Fruit fly (Drosophila melanogaster) whole organism, embryonic: ENCODE measurements around the gene EMC5.

ENCODE experiments used
- Atf-2 ChIP-seq: fragments of 200-800 bp; sonication (Bioruptor generic); optimal IDR thresholded peaks from 2 replicates; lab custom pipeline; 2016; ENCODE audit warnings: missing biosample characterization, missing genetic modification characterization
- B-H1 ChIP-seq: fragments of 200-800 bp; sonication (Bioruptor generic); IDR thresholded peaks from 3 replicates; pipeline ENCODE4 v1.3.6; 2022; ENCODE audit warnings: missing biosample characterization, missing genetic modification characterization
- CG10209 ChIP-seq: fragments of 200-800 bp; sonication (Bioruptor generic); optimal IDR thresholded peaks from 3 replicates; lab custom pipeline; 2017; ENCODE audit warnings: missing biosample characterization, mild to moderate bottlenecking, missing genetic modification characterization, missing genetic modification reagents
- CG11398 ChIP-seq: fragments of 200-800 bp; sonication (Bioruptor generic); optimal IDR thresholded peaks from 2 replicates; lab custom pipeline; 2016; ENCODE audit warnings: missing biosample characterization, missing genetic modification characterization
- CG12219 ChIP-seq: fragments of 200-800 bp; sonication (Bioruptor generic); optimal IDR thresholded peaks from 3 replicates; lab custom pipeline; 2018; ENCODE audit warnings: missing biosample characterization, mild to moderate bottlenecking, missing genetic modification characterization
- CG12659 ChIP-seq: fragments of 200-800 bp; sonication (Bioruptor generic); optimal IDR thresholded peaks from 3 replicates; lab custom pipeline; 2017; ENCODE audit warnings: mild to moderate bottlenecking, missing biosample characterization, missing genetic modification reagents, missing genetic modification characterization
- CG13424 ChIP-seq: fragments of 200-800 bp; sonication (Bioruptor generic); optimal IDR thresholded peaks from 2 replicates; lab custom pipeline; 2019; ENCODE audit warnings: missing biosample characterization, mild to moderate bottlenecking, missing genetic modification characterization, moderate library complexity
- CG14710 ChIP-seq: fragments of 200-800 bp; sonication (Bioruptor generic); optimal IDR thresholded peaks from 3 replicates; lab custom pipeline; 2019; ENCODE audit warnings: missing biosample characterization, mild to moderate bottlenecking, missing genetic modification characterization, moderate library complexity
- CG1603 ChIP-seq: fragments of 200-800 bp; sonication (Bioruptor generic); optimal IDR thresholded peaks from 2 replicates; lab custom pipeline; 2019; ENCODE audit warnings: missing biosample characterization, mild to moderate bottlenecking, missing genetic modification characterization, moderate library complexity
- CG17186 ChIP-seq: fragments of 200-800 bp; sonication (Bioruptor generic); optimal IDR thresholded peaks from 3 replicates; lab custom pipeline; 2017; ENCODE audit warnings: missing biosample characterization, missing genetic modification reagents, missing genetic modification characterization
- CG2202 ChIP-seq: fragments of 200-800 bp; sonication (Bioruptor generic); optimal IDR thresholded peaks from 2 replicates; lab custom pipeline; 2018; ENCODE audit warnings: missing biosample characterization, mild to moderate bottlenecking, missing genetic modification characterization
- CG5953 ChIP-seq: fragments of 200-800 bp; sonication (Bioruptor generic); IDR thresholded peaks from 2 replicates; pipeline ENCODE4 v1.3.6; 2022; ENCODE audit warnings: missing biosample characterization, missing genetic modification characterization
- CG6654 ChIP-seq: fragments of 200-800 bp; sonication (Bioruptor generic); optimal IDR thresholded peaks from 2 replicates; lab custom pipeline; 2017; ENCODE audit warnings: missing biosample characterization, mild to moderate bottlenecking, missing genetic modification characterization
- CG6813 ChIP-seq: fragments of 200-800 bp; sonication (Bioruptor generic); optimal IDR thresholded peaks from 2 replicates; lab custom pipeline; 2017; ENCODE audit warnings: missing biosample characterization, missing genetic modification characterization, mild to moderate bottlenecking, moderate library complexity, missing genetic modification reagents
- CG7987 ChIP-seq: fragments of 200-800 bp; sonication (Bioruptor generic); optimal IDR thresholded peaks from 2 replicates; lab custom pipeline; 2018; ENCODE audit warnings: missing biosample characterization, mild to moderate bottlenecking, missing genetic modification characterization, moderate library complexity
- CG9817 ChIP-seq: fragments of 200-800 bp; sonication (Bioruptor generic); optimal IDR thresholded peaks from 2 replicates; lab custom pipeline; 2018; ENCODE audit warnings: missing biosample characterization, mild to moderate bottlenecking, missing genetic modification characterization, moderate library complexity
- CG9932 ChIP-seq: fragments of 200-800 bp; sonication (Bioruptor generic); IDR thresholded peaks from 2 replicates; pipeline ENCODE4 v1.3.6; 2022; ENCODE audit warnings: missing biosample characterization, missing genetic modification characterization
- Deaf1 ChIP-seq: fragments of 200-800 bp; optimal IDR thresholded peaks from 3 replicates; lab custom pipeline; 2019; ENCODE audit warnings: missing biosample characterization, mild to moderate bottlenecking, missing genetic modification characterization, moderate library complexity
- Fer2 ChIP-seq: fragments of 200-800 bp; sonication (Bioruptor generic); optimal IDR thresholded peaks from 2 replicates; lab custom pipeline; 2018; ENCODE audit warnings: missing biosample characterization, mild to moderate bottlenecking, missing genetic modification characterization, moderate library complexity
- Hr78 ChIP-seq, 2 experiments: fragments of 200-800 bp in 1 of 2; fragments of >200 bp in 1 of 2; sonication (Bioruptor generic) in 1 of 2; optimal IDR thresholded peaks; 2 replicates each; lab custom pipeline; 2017 to 2019; ENCODE audit warnings: missing biosample characterization in 2 of 2, missing genetic modification characterization in 2 of 2, mild to moderate bottlenecking in 1 of 2, moderate library complexity in 1 of 2
- Kr ChIP-seq: fragments of 200-800 bp; sonication (Bioruptor generic); optimal IDR thresholded peaks from 2 replicates; lab custom pipeline; 2017; ENCODE audit warnings: missing biosample characterization, mild to moderate bottlenecking, missing genetic modification characterization
- MESR4 ChIP-seq: fragments of 200-800 bp; sonication (Bioruptor generic); optimal IDR thresholded peaks from 2 replicates; lab custom pipeline; 2018; ENCODE audit warnings: missing biosample characterization, mild to moderate bottlenecking, missing genetic modification characterization, moderate library complexity
- Scr ChIP-seq: fragments of 200-800 bp; sonication (Bioruptor generic); IDR thresholded peaks from 2 replicates; pipeline ENCODE4 v1.3.6; 2022; ENCODE audit warnings: missing biosample characterization, missing genetic modification characterization; ENCODE audit not compliant: partially characterized antibody
- Stat92E ChIP-seq, 3 experiments: fragments of >200 bp in 2 of 3; fragments of 200-800 bp in 1 of 3; sonication (Bioruptor generic) in 1 of 3; optimal IDR thresholded peaks; 2 replicates each; lab custom pipeline; 2017 to 2019; ENCODE audit warnings: missing biosample characterization in 3 of 3, missing genetic modification characterization in 3 of 3, mild to moderate bottlenecking in 1 of 3, moderate library complexity in 1 of 3
- cg ChIP-seq: fragments of 200-800 bp; sonication (Bioruptor generic); optimal IDR thresholded peaks from 3 replicates; lab custom pipeline; 2019; ENCODE audit warnings: missing biosample characterization, mild to moderate bottlenecking, missing genetic modification characterization, moderate library complexity
- chn ChIP-seq: fragments of 200-800 bp; sonication (Bioruptor generic); optimal IDR thresholded peaks from 2 replicates; lab custom pipeline; 2016; ENCODE audit warnings: missing biosample characterization, missing genetic modification characterization
- dati ChIP-seq: fragments of 200-800 bp; sonication (Bioruptor generic); IDR thresholded peaks from 2 replicates; pipeline ENCODE4 v1.3.6; 2022; ENCODE audit warnings: missing biosample characterization, missing genetic modification characterization
- fd102C ChIP-seq: fragments of 200-800 bp; sonication (Bioruptor generic); optimal IDR thresholded peaks from 2 replicates; lab custom pipeline; 2018; ENCODE audit warnings: missing biosample characterization, mild to moderate bottlenecking, missing genetic modification characterization, moderate library complexity
- gcm ChIP-seq: fragments of 200-800 bp; sonication (Bioruptor generic); optimal IDR thresholded peaks from 2 replicates; lab custom pipeline; 2019; ENCODE audit warnings: missing biosample characterization, mild to moderate bottlenecking, missing genetic modification characterization, moderate library complexity
- jumu ChIP-seq: fragments of 200-800 bp; sonication (Bioruptor generic); optimal IDR thresholded peaks from 3 replicates; lab custom pipeline; 2016; ENCODE audit warnings: missing biosample characterization, missing genetic modification characterization
- pita ChIP-seq: fragments of 200-800 bp; sonication (Bioruptor generic); optimal IDR thresholded peaks from 2 replicates; lab custom pipeline; 2017; ENCODE audit warnings: missing biosample characterization, mild to moderate bottlenecking, missing genetic modification characterization
- psq ChIP-seq: fragments of 200-800 bp; sonication (Bioruptor generic); optimal IDR thresholded peaks from 2 replicates; lab custom pipeline; 2017; ENCODE audit warnings: missing biosample characterization, missing genetic modification characterization
- tio ChIP-seq: fragments of 200-800 bp; sonication (Bioruptor generic); optimal IDR thresholded peaks from 2 replicates; lab custom pipeline; 2017; ENCODE audit warnings: missing biosample characterization, missing genetic modification characterization, inconsistent platforms
- ttk ChIP-seq: fragments of 200-800 bp; sonication (Bioruptor generic); IDR thresholded peaks from 2 replicates; pipeline ENCODE4 v2.1.2; 2022; ENCODE audit warnings: missing biosample characterization, missing genetic modification characterization
- wek ChIP-seq: fragments of 200-800 bp; sonication (Bioruptor generic); optimal IDR thresholded peaks from 3 replicates; lab custom pipeline; 2018; ENCODE audit warnings: missing biosample characterization, mild to moderate bottlenecking, missing genetic modification characterization, moderate library complexity

Gene EMC5

DNA sequence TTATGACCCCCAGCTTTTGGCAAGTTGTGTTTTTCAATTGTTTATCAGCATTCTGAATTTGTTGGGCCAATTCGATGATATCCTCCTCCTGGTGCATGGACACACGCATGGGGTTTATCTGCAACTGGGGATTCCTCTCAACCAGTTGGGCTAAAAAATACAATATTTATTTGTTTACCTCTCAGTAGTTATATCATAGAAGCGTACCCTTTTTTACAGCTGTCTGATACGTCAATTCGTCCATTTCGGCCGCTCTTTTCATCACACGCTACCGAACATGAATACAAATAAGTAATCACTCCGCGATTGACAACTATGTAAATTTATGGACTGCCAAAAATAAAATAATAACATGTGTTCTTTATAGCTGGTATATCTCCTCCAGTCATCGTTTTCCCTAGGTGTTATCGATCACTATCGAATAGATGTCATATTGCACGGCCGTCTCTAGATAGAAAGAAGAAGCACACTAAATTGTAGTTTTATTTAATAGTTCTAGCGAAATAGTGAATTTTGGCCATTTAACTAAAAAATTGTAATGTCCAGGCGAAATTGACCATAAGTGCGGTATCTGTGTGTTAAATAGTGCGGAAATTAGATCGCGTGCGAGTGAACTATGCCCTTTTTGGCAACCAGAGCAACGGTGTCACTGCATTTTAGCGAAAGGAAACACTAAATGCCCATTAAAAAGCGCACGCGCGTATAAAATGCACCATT is 46.9 kb downstream of the EMC5 start, which contains the start of the genes mib2 and CG31800 (continued):
- TF ChIP-seq Atf-2 (GFP tag; lab: Kevin White, UChicago) (no peak), CG10209 (no peak), CG7987 (GFP tag; lab: Kevin White, UChicago) (peak; percentile 15), CG6813 (GFP tag; lab: Kevin White, UChicago) (no peak), CG12659 (GFP tag; lab: Kevin White, UChicago) (peak; percentile 40), dati (GFP tag; lab: Robert Waterston, UW) (no peak), CG9932 (GFP tag; lab: Robert Waterston, UW) (peak; percentile 47; the same call in 1 of the 2 replicates), fd102C (GFP tag; lab: Kevin White, UChicago) (no peak), MESR4 (peak; percentile 79), cg (no peak), tio (GFP tag; lab: Kevin White, UChicago) (no peak), CG11398 (GFP tag; lab: Kevin White, UChicago) (no peak), Fer2 (tag; lab: Kevin White, UChicago) (no peak), wek (GFP tag; lab: Kevin White, UChicago) (no peak), CG2202 (tag; lab: Kevin White, UChicago) (no peak), jumu (GFP tag; lab: Kevin White, UChicago) (no peak), pita (GFP tag; lab: Kevin White, UChicago) (no peak), CG13424 (peak; percentile 2), Scr (GFP tag; lab: Robert Waterston, UW) (peak; percentile 85), CG1603 (tag; lab: Kevin White, UChicago) (peak; percentile 50), psq (GFP tag; lab: Kevin White, UChicago) (no peak), CG14710 (peak; percentile 27), Kr (GFP tag; lab: Kevin White, UChicago) (no peak), CG6654 (GFP tag; lab: Kevin White, UChicago) (no peak)

DNA sequence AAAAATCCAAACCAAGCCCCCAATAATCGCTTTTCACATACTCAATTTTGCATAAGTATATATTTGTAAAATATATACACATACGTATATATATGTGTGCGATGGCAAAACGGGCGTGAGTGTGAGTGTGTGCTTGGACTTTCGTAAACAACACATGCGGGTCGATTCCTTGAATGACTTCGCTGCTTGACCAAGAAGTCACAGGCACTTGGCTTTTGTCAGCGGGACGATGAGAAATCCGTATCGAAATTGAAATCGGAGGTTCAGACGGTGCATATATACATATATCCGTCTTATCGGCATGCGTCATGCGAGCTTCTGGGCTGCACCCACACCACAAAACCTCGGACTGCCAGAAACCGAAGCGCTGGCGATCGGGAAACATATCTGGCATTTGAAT is 47.5 kb downstream of the EMC5 start:
- TF ChIP-seq CG9817 (tag; lab: Kevin White, UChicago) (no peak), gcm (GFP tag; lab: Kevin White, UChicago) (peak; percentile 66), ttk (GFP tag; lab: Robert Waterston, UW) (no peak), B-H1 (GFP tag; lab: Robert Waterston, UW) (no peak), Hr78 (GFP tag; optimal IDR thresholded peaks at IDR 0.05; lab: Kevin White, UChicago) (no peak), chn (no peak), Atf-2 (GFP tag; lab: Kevin White, UChicago) (no peak), CG12219 (GFP tag; lab: Kevin White, UChicago) (no peak), CG5953 (GFP tag; lab: Robert Waterston, UW) (no peak), CG17186 (GFP tag; lab: Kevin White, UChicago) (no peak), Stat92E (GFP tag; optimal IDR thresholded peaks at IDR 0.05; lab: Kevin White, UChicago) (no peak), Deaf1 (tag; lab: Kevin White, UChicago) (peak; percentile 42), cg (peak; percentile 72)
